Worm (Caenorhabditis elegans) whole organism, L2 larva: ENCODE results near the gene str-67.

ENCODE experiments used
- F13H6.1 ChIP-seq: sonication (generic microtip); optimal IDR thresholded peaks from 2 replicates; lab custom pipeline; 2016; ENCODE audit warnings: missing genetic modification characterization, missing compliant biosample characterization
- R02D3.7 ChIP-seq: fragments of 150-350 bp; optimal IDR thresholded peaks from 2 replicates; lab custom pipeline; 2014; ENCODE audit warnings: missing biosample characterization, missing genetic modification characterization
- aly-2 ChIP-seq: fragments of 150-350 bp; optimal IDR thresholded peaks from 2 replicates; lab custom pipeline; 2014; ENCODE audit warnings: missing biosample characterization, missing genetic modification characterization
- ama-1 ChIP-seq: fragments of 150-350 bp; optimal IDR thresholded peaks from 2 replicates; lab custom pipeline; 2018; ENCODE audit warnings: inconsistent platforms
- blmp-1 ChIP-seq: sonication (generic microtip); optimal IDR thresholded peaks from 2 replicates; lab custom pipeline; 2017; ENCODE audit warnings: missing genetic modification characterization, mild to moderate bottlenecking, missing compliant biosample characterization, antibody characterized with exemption, moderate library complexity; ENCODE audit not compliant: insufficient read depth
- ceh-82 ChIP-seq: fragments of 150-350 bp; optimal IDR thresholded peaks from 2 replicates; lab custom pipeline; 2014; ENCODE audit warnings: missing biosample characterization, missing genetic modification characterization
- crh-2 ChIP-seq: sonication (generic microtip); optimal IDR thresholded peaks from 2 replicates; lab custom pipeline; 2017; ENCODE audit warnings: missing biosample characterization, missing genetic modification characterization
- dmd-4 ChIP-seq: sonication (generic microtip); optimal IDR thresholded peaks from 2 replicates; lab custom pipeline; 2017; ENCODE audit warnings: missing biosample characterization, missing genetic modification characterization
- egl-27 ChIP-seq: sonication (generic microtip); optimal IDR thresholded peaks from 3 replicates; lab custom pipeline; 2017; ENCODE audit warnings: missing biosample characterization, missing genetic modification reagents, missing genetic modification characterization
- elt-1 ChIP-seq: fragments of 150-350 bp; optimal IDR thresholded peaks from 2 replicates; lab custom pipeline; 2014; ENCODE audit warnings: missing biosample characterization, missing genetic modification characterization
- elt-3 ChIP-seq: sonication (generic microtip); optimal IDR thresholded peaks from 2 replicates; lab custom pipeline; 2017; ENCODE audit warnings: missing biosample characterization, missing genetic modification characterization
- fos-1 ChIP-seq: fragments of 150-350 bp; optimal IDR thresholded peaks from 2 replicates; lab custom pipeline; 2014; ENCODE audit warnings: missing biosample characterization, missing genetic modification characterization
- gmeb-1 ChIP-seq: fragments of 150-350 bp; optimal IDR thresholded peaks from 2 replicates; lab custom pipeline; 2014; ENCODE audit warnings: missing biosample characterization, missing genetic modification characterization
- lin-39 ChIP-seq: fragments of 150-350 bp; optimal IDR thresholded peaks from 2 replicates; lab custom pipeline; 2014; ENCODE audit warnings: missing biosample characterization, missing genetic modification reagents, missing genetic modification characterization
- mab-5 ChIP-seq: fragments of 150-350 bp; optimal IDR thresholded peaks from 2 replicates; lab custom pipeline; 2014; ENCODE audit warnings: missing biosample characterization, missing genetic modification characterization
- mbf-1 ChIP-seq: sonication (generic microtip); optimal IDR thresholded peaks from 2 replicates; lab custom pipeline; 2017; ENCODE audit warnings: missing biosample characterization, missing genetic modification characterization
- mdl-1 ChIP-seq, 2 experiments: fragments of 150-350 bp in 1 of 2; sonication (generic microtip) in 1 of 2; optimal IDR thresholded peaks; 2 replicates each; lab custom pipeline; 2017; ENCODE audit warnings: missing biosample characterization in 2 of 2, missing genetic modification characterization in 2 of 2
- nhr-10 ChIP-seq: sonication (generic microtip); optimal IDR thresholded peaks from 2 replicates; lab custom pipeline; 2017; ENCODE audit warnings: missing biosample characterization, missing genetic modification characterization
- nhr-11 ChIP-seq: fragments of 150-350 bp; optimal IDR thresholded peaks from 2 replicates; lab custom pipeline; 2014; ENCODE audit warnings: missing biosample characterization, missing genetic modification characterization
- nhr-12 ChIP-seq: fragments of 150-350 bp; optimal IDR thresholded peaks from 2 replicates; lab custom pipeline; 2014; ENCODE audit warnings: missing biosample characterization, missing genetic modification characterization
- nhr-237 ChIP-seq: fragments of 150-350 bp; optimal IDR thresholded peaks from 2 replicates; lab custom pipeline; 2014; ENCODE audit warnings: missing biosample characterization, missing genetic modification characterization
- nhr-25 ChIP-seq: fragments of 150-350 bp; sonication (generic microtip); optimal IDR thresholded peaks from 3 replicates; lab custom pipeline; 2014; ENCODE audit warnings: missing biosample characterization, missing genetic modification characterization
- nhr-6 ChIP-seq: fragments of 150-350 bp; optimal IDR thresholded peaks from 2 replicates; lab custom pipeline; 2014; ENCODE audit warnings: missing biosample characterization, missing genetic modification characterization
- nhr-77 ChIP-seq: fragments of 150-350 bp; optimal IDR thresholded peaks from 2 replicates; lab custom pipeline; 2014; ENCODE audit warnings: missing biosample characterization, missing genetic modification characterization
- sem-4 ChIP-seq: fragments of 150-350 bp; optimal IDR thresholded peaks from 2 replicates; lab custom pipeline; 2014; ENCODE audit warnings: missing biosample characterization, missing genetic modification reagents, missing genetic modification characterization
- sma-3 ChIP-seq: sonication (generic microtip); optimal IDR thresholded peaks from 2 replicates; lab custom pipeline; 2016; ENCODE audit warnings: missing genetic modification reagents, missing genetic modification characterization, missing compliant biosample characterization
- sma-9 ChIP-seq, 2 experiments: fragments of 150-350 bp in 1 of 2; sonication (generic microtip) in 1 of 2; optimal IDR thresholded peaks; 2 replicates each; lab custom pipeline; 2014 to 2016; ENCODE audit warnings: missing genetic modification characterization in 2 of 2, mild to moderate bottlenecking in 1 of 2, missing biosample characterization in 1 of 2, missing compliant biosample characterization in 1 of 2, missing genetic modification reagents in 1 of 2, moderate library complexity in 1 of 2
- snpc-4 ChIP-seq: fragments of 150-350 bp; optimal IDR thresholded peaks from 2 replicates; lab custom pipeline; 2014; ENCODE audit warnings: missing biosample characterization, missing genetic modification characterization
- unc-55 ChIP-seq: fragments of 150-350 bp; sonication (generic microtip); optimal IDR thresholded peaks from 3 replicates; lab custom pipeline; 2014; ENCODE audit warnings: missing biosample characterization, missing genetic modification reagents, missing genetic modification characterization
- unc-62 ChIP-seq: fragments of 150-350 bp; optimal IDR thresholded peaks from 2 replicates; lab custom pipeline; 2014; ENCODE audit warnings: missing biosample characterization, missing genetic modification reagents, missing genetic modification characterization
- zag-1 ChIP-seq: fragments of 150-350 bp; optimal IDR thresholded peaks from 2 replicates; lab custom pipeline; 2014; ENCODE audit warnings: missing biosample characterization, missing genetic modification characterization
- ztf-1 ChIP-seq: fragments of 200-800 bp; sonication (Bioruptor generic); conservative IDR thresholded peaks from 2 replicates; pipeline ENCODE4 v1.3.6; 2022; ENCODE audit warnings: missing genetic modification characterization, missing compliant biosample characterization
- ztf-11 ChIP-seq: sonication (generic microtip); optimal IDR thresholded peaks from 2 replicates; lab custom pipeline; 2017; ENCODE audit warnings: missing biosample characterization, missing genetic modification characterization

str-67 gene

ce11 chrV:1064491-1064890, at the start of gene str-67:
str-67 (minus strand) TSS chrV:1064591.
- TF ChIP-seq egl-27 (tag; lab: Kevin White, UChicago) (no peak), gmeb-1 (tag; lab: Kevin White, UChicago) (no peak), nhr-10 (tag; lab: Kevin White, UChicago) (no peak), blmp-1 (tag; lab: Kevin White, UChicago) (no peak), nhr-11 (tag; lab: Kevin White, UChicago) (no peak)

ce11 chrV:1112658-1113057, 48.3 kb upstream of the str-67 start, which contains the start of gene Y50D4B.1:
Y50D4B.1 (plus strand) TSS chrV:1112958.
- TF ChIP-seq zag-1 (tag; lab: Kevin White, UChicago) = no peak
- TF ChIP-seq, all 48 proteins: peak for 0

ce11 chrV:1112180-1112579, 47.8 kb upstream of the str-67 start:
- TF ChIP-seq sma-9 (GFP tag; optimal IDR thresholded peaks at IDR 0.05; lab: Kevin White, UChicago) (no peak), sma-9 (tag; optimal IDR thresholded peaks at IDR 0.05; lab: Kevin White, UChicago) (no peak), R02D3.7 (tag; lab: Kevin White, UChicago) (no peak), ama-1 (no peak), ztf-11 (no peak)

- TF ChIP-seq mbf-1 (no peak), dmd-4 (tag; lab: Kevin White, UChicago) (no peak), nhr-237 (tag; lab: Kevin White, UChicago) (no peak), snpc-4 (tag; lab: Kevin White, UChicago) (no peak)
These were observed 38.2 kb upstream of the str-67 start for ce11 chrV:1102569-1102968.

ce11 chrV:1100280-1100679, 35.9 kb upstream of the str-67 start, which contains the start of gene Y50D4B.2:
Y50D4B.2 (plus strand) TSS chrV:1100580.
- no peak for TF ChIP-seq elt-3 (tag; lab: Kevin White, UChicago)
- no peak for TF ChIP-seq sem-4 (tag; lab: Kevin White, UChicago)
- TF ChIP-seq elt-1 (tag; lab: Kevin White, UChicago) = no peak
- TF ChIP-seq nhr-12 (tag; lab: Kevin White, UChicago) = no peak
- TF ChIP-seq F13H6.1 = no peak
- TF ChIP-seq nhr-237 (tag; lab: Kevin White, UChicago) = no peak
- no peak for TF ChIP-seq fos-1
- no peak for TF ChIP-seq ceh-82

- TF ChIP-seq sma-3 (GFP tag; lab: Kevin White, UChicago) (no peak), R02D3.7 (tag; lab: Kevin White, UChicago) (no peak), nhr-6 (tag; lab: Kevin White, UChicago) (no peak), crh-2 (no peak), ztf-1 (GFP tag; lab: Robert Waterston, UW) (no peak), lin-39 (tag; lab: Kevin White, UChicago) (no peak), unc-62 (no peak), unc-55 (GFP tag; lab: Kevin White, UChicago) (no peak), snpc-4 (tag; lab: Kevin White, UChicago) (no peak), mab-5 (tag; lab: Kevin White, UChicago) (no peak), nhr-25 (tag; lab: Kevin White, UChicago) (no peak), nhr-77 (tag; lab: Kevin White, UChicago) (no peak), sem-4 (tag; lab: Kevin White, UChicago) (no peak), mdl-1 (tag; optimal IDR thresholded peaks at IDR 0.05; lab: Kevin White, UChicago) (no peak), nhr-10 (tag; lab: Kevin White, UChicago) (no peak), zag-1 (tag; lab: Kevin White, UChicago) (no peak), aly-2 (tag; lab: Kevin White, UChicago) (no peak)
These were observed 28.0 kb upstream of the str-67 start, which contains the start of gene Y50D4B.4 for ce11 chrV:1092359-1092758. Y50D4B.4 (plus strand) TSS chrV:1092659.
